Fruit fly (Drosophila melanogaster) whole organism, embryonic: ENCODE data around the gene Scgbeta.
A peak's percentile ranks its signal among the peaks of the same experiment; 100 is the strongest.

Experiments
- Bgb ChIP-seq: fragments of 200-800 bp; sonication (Bioruptor generic); IDR thresholded peaks from 2 replicates; pipeline ENCODE4 v1.3.6; 2022; ENCODE audit warnings: missing biosample characterization, missing genetic modification characterization; ENCODE audit not compliant: partially characterized antibody
- Blimp-1 ChIP-seq: fragments of 200-800 bp; sonication (Bioruptor generic); optimal IDR thresholded peaks from 3 replicates; lab custom pipeline; 2018; ENCODE audit warnings: missing biosample characterization, missing genetic modification characterization, mild to moderate bottlenecking, moderate library complexity, missing genetic modification reagents
- C15 ChIP-seq: fragments of 200-800 bp; sonication (Bioruptor generic); IDR thresholded peaks from 3 replicates; pipeline ENCODE4 v1.3.6; 2022; ENCODE audit warnings: missing biosample characterization, missing genetic modification characterization
- CG10366 ChIP-seq: fragments of 200-800 bp; sonication (Bioruptor generic); IDR thresholded peaks from 2 replicates; pipeline ENCODE4 v1.3.6; 2022; ENCODE audit warnings: missing biosample characterization, missing genetic modification characterization
- CG12104 ChIP-seq: fragments of 200-800 bp; sonication (Bioruptor generic); optimal IDR thresholded peaks from 3 replicates; lab custom pipeline; 2016; ENCODE audit warnings: missing biosample characterization, missing genetic modification characterization
- CG13296 ChIP-seq: fragments of 200-800 bp; sonication (Bioruptor generic); optimal IDR thresholded peaks from 3 replicates; lab custom pipeline; 2018; ENCODE audit warnings: missing biosample characterization, mild to moderate bottlenecking, missing genetic modification characterization
- CG13775 ChIP-seq: fragments of 200-800 bp; sonication (Bioruptor generic); optimal IDR thresholded peaks from 3 replicates; lab custom pipeline; 2017; ENCODE audit warnings: missing biosample characterization, mild to moderate bottlenecking, missing genetic modification characterization
- CG15073 ChIP-seq: fragments of 200-800 bp; sonication (Bioruptor generic); optimal IDR thresholded peaks from 2 replicates; lab custom pipeline; 2016; ENCODE audit warnings: missing biosample characterization, missing genetic modification characterization
- CG15269 ChIP-seq: fragments of 200-800 bp; sonication (Bioruptor generic); optimal IDR thresholded peaks from 2 replicates; lab custom pipeline; 2018; ENCODE audit warnings: missing biosample characterization, mild to moderate bottlenecking, missing genetic modification characterization, moderate library complexity
- CG16813 ChIP-seq: fragments of 200-800 bp; sonication (Bioruptor generic); IDR thresholded peaks from 3 replicates; pipeline ENCODE4 v1.3.6; 2022; ENCODE audit warnings: missing biosample characterization, missing genetic modification characterization; ENCODE audit not compliant: partially characterized antibody
- CG17361 ChIP-seq: fragments of 200-800 bp; sonication (Bioruptor generic); IDR thresholded peaks from 3 replicates; pipeline ENCODE4 v1.3.6; 2022; ENCODE audit warnings: missing biosample characterization, missing genetic modification characterization
- CG18476 ChIP-seq: fragments of 200-800 bp; sonication (Bioruptor generic); optimal IDR thresholded peaks from 2 replicates; lab custom pipeline; 2016; ENCODE audit warnings: missing biosample characterization, mild to moderate bottlenecking, missing genetic modification characterization
- CG18764 ChIP-seq: fragments of 200-800 bp; sonication (Bioruptor generic); optimal IDR thresholded peaks from 3 replicates; lab custom pipeline; 2016; ENCODE audit warnings: missing biosample characterization, missing genetic modification characterization
- CG2120 ChIP-seq: fragments of 200-800 bp; sonication (Bioruptor generic); optimal IDR thresholded peaks from 3 replicates; lab custom pipeline; 2016; ENCODE audit warnings: missing biosample characterization, missing genetic modification characterization
- CG3163 ChIP-seq: fragments of 200-800 bp; sonication (Bioruptor generic); optimal IDR thresholded peaks from 3 replicates; lab custom pipeline; 2016; ENCODE audit warnings: missing biosample characterization, missing genetic modification characterization
- CG3838 ChIP-seq: fragments of 200-800 bp; sonication (Bioruptor generic); optimal IDR thresholded peaks from 3 replicates; lab custom pipeline; 2016; ENCODE audit warnings: missing biosample characterization, missing genetic modification characterization
- CG42726 ChIP-seq: fragments of 200-800 bp; sonication (Bioruptor generic); IDR thresholded peaks from 2 replicates; pipeline ENCODE4 v1.3.6; 2022; ENCODE audit warnings: missing biosample characterization, missing genetic modification characterization; ENCODE audit not compliant: partially characterized antibody
- CG4854 ChIP-seq: fragments of 200-800 bp; sonication (Bioruptor generic); optimal IDR thresholded peaks from 2 replicates; lab custom pipeline; 2016; ENCODE audit warnings: missing biosample characterization, missing genetic modification characterization, inconsistent platforms
- CG7745 ChIP-seq: fragments of 200-800 bp; sonication (Bioruptor generic); optimal IDR thresholded peaks from 2 replicates; lab custom pipeline; 2018; ENCODE audit warnings: missing biosample characterization, mild to moderate bottlenecking, missing genetic modification characterization, moderate library complexity
- CG9797 ChIP-seq: fragments of 200-800 bp; sonication (Bioruptor generic); optimal IDR thresholded peaks from 3 replicates; lab custom pipeline; 2018; ENCODE audit warnings: missing biosample characterization, mild to moderate bottlenecking, missing genetic modification characterization
- CkIIα-i1 ChIP-seq: fragments of 200-800 bp; sonication (Bioruptor generic); IDR thresholded peaks from 2 replicates; pipeline ENCODE4 v1.3.6; 2022; ENCODE audit warnings: missing biosample characterization, missing genetic modification characterization
- Dll ChIP-seq: fragments of 200-800 bp; sonication (Bioruptor generic); IDR thresholded peaks from 4 replicates; pipeline ENCODE4 v1.3.6; 2022; ENCODE audit warnings: missing biosample characterization, missing genetic modification characterization; ENCODE audit not compliant: partially characterized antibody
- Dref ChIP-seq: fragments of 200-800 bp; sonication (Bioruptor generic); IDR thresholded peaks from 2 replicates; pipeline ENCODE4 v1.3.6; 2022; ENCODE audit warnings: missing biosample characterization, missing genetic modification characterization
- Eip74EF ChIP-seq, 2 experiments: fragments of 200-800 bp in 1 of 2; fragments of >200 bp in 1 of 2; sonication (Bioruptor generic) in 1 of 2; optimal IDR thresholded peaks; 2 replicates each; lab custom pipeline; 2017 to 2019; ENCODE audit warnings: missing biosample characterization in 2 of 2, missing genetic modification characterization in 2 of 2, mild to moderate bottlenecking in 1 of 2, moderate library complexity in 1 of 2
- Elba2 ChIP-seq: fragments of 200-800 bp; sonication (Bioruptor generic); optimal IDR thresholded peaks from 3 replicates; lab custom pipeline; 2016; ENCODE audit warnings: missing biosample characterization, missing genetic modification characterization
- HHEX ChIP-seq: fragments of 200-800 bp; sonication (Bioruptor generic); optimal IDR thresholded peaks from 3 replicates; lab custom pipeline; 2017; ENCODE audit warnings: missing biosample characterization, mild to moderate bottlenecking, missing genetic modification characterization, missing genetic modification reagents
- Hr3 ChIP-seq: fragments of 200-800 bp; sonication (Bioruptor generic); optimal IDR thresholded peaks from 3 replicates; lab custom pipeline; 2016; ENCODE audit warnings: missing biosample characterization, missing genetic modification characterization
- Hr51 ChIP-seq, 2 experiments: fragments of 200-800 bp; sonication (Bioruptor generic); optimal IDR thresholded peaks; 2 replicates in 1 of 2; 3 replicates in 1 of 2; lab custom pipeline; 2016 to 2018; ENCODE audit warnings: missing biosample characterization in 2 of 2, missing genetic modification characterization in 2 of 2, mild to moderate bottlenecking in 1 of 2, moderate library complexity in 1 of 2
- MBD-R2 ChIP-seq: fragments of 200-800 bp; sonication (Bioruptor generic); IDR thresholded peaks from 2 replicates; pipeline ENCODE4 v1.3.6; 2022; ENCODE audit warnings: missing biosample characterization, missing genetic modification characterization
- Med ChIP-seq: fragments of 200-800 bp; sonication (Bioruptor generic); peaks from one replicate; lab custom pipeline; 2016; ENCODE audit warnings: missing biosample characterization, missing genetic modification characterization, mild to moderate bottlenecking, inconsistent platforms, moderate library complexity
- Myb ChIP-seq: fragments of 200-800 bp; sonication (Bioruptor generic); optimal IDR thresholded peaks from 2 replicates; lab custom pipeline; 2016; ENCODE audit warnings: missing biosample characterization, missing genetic modification characterization
- Scr ChIP-seq: fragments of 200-800 bp; sonication (Bioruptor generic); IDR thresholded peaks from 2 replicates; pipeline ENCODE4 v1.3.6; 2022; ENCODE audit warnings: missing biosample characterization, missing genetic modification characterization; ENCODE audit not compliant: partially characterized antibody
- Sox100B ChIP-seq: fragments of 200-800 bp; sonication (Bioruptor generic); optimal IDR thresholded peaks from 3 replicates; lab custom pipeline; 2018; ENCODE audit warnings: missing biosample characterization, mild to moderate bottlenecking, missing genetic modification characterization
- Taf1 ChIP-seq: fragments of 200-800 bp; sonication (Bioruptor generic); IDR thresholded peaks from 2 replicates; pipeline ENCODE4 v1.3.6; 2022; ENCODE audit warnings: missing biosample characterization, missing genetic modification characterization
- YL-1 ChIP-seq: fragments of 200-800 bp; sonication (Bioruptor generic); optimal IDR thresholded peaks from 3 replicates; lab custom pipeline; 2017; ENCODE audit warnings: missing biosample characterization, mild to moderate bottlenecking, missing genetic modification characterization
- btn ChIP-seq: fragments of 200-800 bp; sonication (Bioruptor generic); optimal IDR thresholded peaks from 2 replicates; lab custom pipeline; 2016; ENCODE audit warnings: missing biosample characterization, missing genetic modification characterization
- crol ChIP-seq: fragments of 200-800 bp; sonication (Bioruptor generic); IDR thresholded peaks from 2 replicates; pipeline ENCODE4 v1.3.6; 2022; ENCODE audit warnings: missing biosample characterization, missing genetic modification characterization
- dati ChIP-seq: fragments of 200-800 bp; sonication (Bioruptor generic); IDR thresholded peaks from 2 replicates; pipeline ENCODE4 v1.3.6; 2022; ENCODE audit warnings: missing biosample characterization, missing genetic modification characterization
- dpn ChIP-seq, 2 experiments: fragments of 200-800 bp; sonication (Bioruptor generic); optimal IDR thresholded peaks; 3 replicates each; lab custom pipeline; 2016; ENCODE audit warnings: missing biosample characterization in 2 of 2, missing genetic modification characterization in 2 of 2
- fd102C ChIP-seq: fragments of 200-800 bp; sonication (Bioruptor generic); optimal IDR thresholded peaks from 2 replicates; lab custom pipeline; 2018; ENCODE audit warnings: missing biosample characterization, mild to moderate bottlenecking, missing genetic modification characterization, moderate library complexity
- hb ChIP-seq: fragments of 200-800 bp; sonication (Bioruptor generic); IDR thresholded peaks from 3 replicates; pipeline ENCODE4 v1.3.6; 2022; ENCODE audit warnings: missing biosample characterization, missing genetic modification characterization; ENCODE audit not compliant: partially characterized antibody
- odd ChIP-seq: fragments of 200-800 bp; sonication (Bioruptor generic); optimal IDR thresholded peaks from 2 replicates; lab custom pipeline; 2017; ENCODE audit warnings: missing biosample characterization, mild to moderate bottlenecking, missing genetic modification characterization
- org-1 ChIP-seq: fragments of 200-800 bp; sonication (Bioruptor generic); optimal IDR thresholded peaks from 2 replicates; lab custom pipeline; 2017; ENCODE audit warnings: missing biosample characterization, missing genetic modification characterization
- p53 ChIP-seq: fragments of 200-800 bp; sonication (Bioruptor generic); optimal IDR thresholded peaks from 2 replicates; lab custom pipeline; 2016; ENCODE audit warnings: missing biosample characterization, missing genetic modification characterization
- pfk ChIP-seq: fragments of 200-800 bp; sonication (Bioruptor generic); optimal IDR thresholded peaks from 2 replicates; lab custom pipeline; 2018; ENCODE audit warnings: missing biosample characterization, mild to moderate bottlenecking, missing genetic modification characterization, moderate library complexity
- pho ChIP-seq: fragments of 200-800 bp; sonication (Bioruptor generic); optimal IDR thresholded peaks from 2 replicates; lab custom pipeline; 2016; ENCODE audit warnings: missing biosample characterization, missing genetic modification characterization
- prd ChIP-seq, 3 experiments: fragments of >200 bp in 2 of 3; fragments of 200-800 bp in 1 of 3; sonication (Bioruptor generic) in 1 of 3; optimal IDR thresholded peaks in 2 of 3; IDR thresholded peaks in 1 of 3; 2 replicates in 2 of 3; 3 replicates in 1 of 3; pipeline versions ENCODE4 v1.3.6 to Lab custom; 2017 to 2022; ENCODE audit warnings: missing biosample characterization in 1 of 3, missing genetic modification characterization in 1 of 3
- pzg ChIP-seq: fragments of 200-800 bp; sonication (Bioruptor generic); optimal IDR thresholded peaks from 3 replicates; lab custom pipeline; 2018; ENCODE audit warnings: missing biosample characterization, mild to moderate bottlenecking, missing genetic modification characterization, moderate library complexity
- tx ChIP-seq: fragments of 200-800 bp; sonication (Bioruptor generic); optimal IDR thresholded peaks from 2 replicates; lab custom pipeline; 2016; ENCODE audit warnings: missing biosample characterization, missing genetic modification characterization
- vfl ChIP-seq: fragments of 200-800 bp; sonication (Bioruptor generic); optimal IDR thresholded peaks from 2 replicates; lab custom pipeline; 2016; ENCODE audit warnings: missing biosample characterization, missing genetic modification characterization

Scgbeta gene

dm6 chr3R:12433764-12434163 is 11.5 kb upstream of the Scgbeta start, which contains the start of the genes Aos1 and Srlp (continued):
- peak; percentile 57 for TF ChIP-seq pzg (GFP tag; lab: Kevin White, UChicago)
- TF ChIP-seq Scr (GFP tag; lab: Robert Waterston, UW): peak; percentile 50; the same call in 1 of the 2 replicates
- no peak for TF ChIP-seq CkIIα-i1 (GFP tag; lab: Robert Waterston, UW)
- TF ChIP-seq Eip74EF (GFP tag; optimal IDR thresholded peaks at IDR 0.05; lab: Kevin White, UChicago): no peak
- peak; percentile 56 for TF ChIP-seq CG13775 (GFP tag; lab: Kevin White, UChicago)
- TF ChIP-seq Blimp-1 (GFP tag; lab: Kevin White, UChicago): no peak
- TF ChIP-seq Med (GFP tag; lab: Kevin White, UChicago): peak; percentile 52
- no peak for TF ChIP-seq CG7745 (tag; lab: Kevin White, UChicago)
- no peak for TF ChIP-seq hb (GFP tag; lab: Robert Waterston, UW)
- TF ChIP-seq Hr3 (GFP tag; lab: Kevin White, UChicago): peak; percentile 66
- TF ChIP-seq Hr51 (GFP tag; optimal IDR thresholded peaks at IDR 0.05; lab: Kevin White, UChicago): no peak
- TF ChIP-seq CG13296: peak; percentile 54
- TF ChIP-seq CG15073: no peak
- no peak for TF ChIP-seq Dref (GFP tag; lab: Robert Waterston, UW)
- peak; percentile 63 for TF ChIP-seq YL-1 (GFP tag; lab: Kevin White, UChicago)
- TF ChIP-seq CG42726 (GFP tag; lab: Robert Waterston, UW): no peak
- peak; percentile 42 for TF ChIP-seq CG2120 (GFP tag; lab: Kevin White, UChicago)
- no peak for TF ChIP-seq Bgb
- TF ChIP-seq CG18476 (GFP tag; lab: Kevin White, UChicago): no peak
- no peak for TF ChIP-seq CG4854 (GFP tag; lab: Kevin White, UChicago)
- TF ChIP-seq CG9797 (GFP tag; lab: Kevin White, UChicago): peak; percentile 63
- no peak for TF ChIP-seq pho (GFP tag; lab: Kevin White, UChicago)
- 0 out of 4 replicates have a peak, but pooled peaks have one; percentile 51 for TF ChIP-seq Dll
- no peak for TF ChIP-seq prd (optimal IDR thresholded peaks at IDR 0.05; lab: Kevin White, UChicago)
- TF ChIP-seq prd (GFP tag; IDR thresholded peaks at IDR 0.05; lab: Robert Waterston, UW): peak; percentile 55; the same call in 2 of the 3 replicates
- no peak for TF ChIP-seq Myb
- no peak for TF ChIP-seq vfl
- TF ChIP-seq Sox100B (GFP tag; lab: Kevin White, UChicago): no peak
- peak; percentile 69 for TF ChIP-seq MBD-R2 (GFP tag; lab: Robert Waterston, UW)
- TF ChIP-seq pfk (GFP tag; lab: Kevin White, UChicago): no peak
- peak in 1 of 2 experiments; percentile 45 for TF ChIP-seq dpn (GFP tag; optimal IDR thresholded peaks at IDR 0.05; lab: Kevin White, UChicago)
- peak; percentile 37 for TF ChIP-seq Elba2 (GFP tag; lab: Kevin White, UChicago)
- no peak for TF ChIP-seq CG10366 (GFP tag; lab: Robert Waterston, UW)
- TF ChIP-seq btn: no peak
- no peak for TF ChIP-seq p53 (GFP tag; lab: Kevin White, UChicago)
- no peak for TF ChIP-seq C15 (GFP tag; lab: Robert Waterston, UW)
- peak; percentile 30 for TF ChIP-seq CG12104 (GFP tag; lab: Kevin White, UChicago)
- peak; percentile 17 for TF ChIP-seq HHEX
- TF ChIP-seq CG3163 (GFP tag; lab: Kevin White, UChicago): no peak
- no peak for TF ChIP-seq fd102C (GFP tag; lab: Kevin White, UChicago)
- no peak for TF ChIP-seq odd (GFP tag; lab: Kevin White, UChicago)
- TF ChIP-seq CG17361 (GFP tag; lab: Robert Waterston, UW): peak; percentile 77
- TF ChIP-seq crol (GFP tag; lab: Robert Waterston, UW): no peak
- TF ChIP-seq dati (GFP tag; lab: Robert Waterston, UW): no peak
- TF ChIP-seq CG15269 (tag; lab: Kevin White, UChicago): no peak
- TF ChIP-seq CG18764 (GFP tag; lab: Kevin White, UChicago): peak; percentile 20
- TF ChIP-seq tx (GFP tag; lab: Kevin White, UChicago): no peak
- TF ChIP-seq Taf1 (GFP tag; lab: Robert Waterston, UW): no peak
- TF ChIP-seq org-1 (GFP tag; lab: Kevin White, UChicago): no peak
- TF ChIP-seq CG3838 (GFP tag; lab: Kevin White, UChicago): no peak
- no peak for TF ChIP-seq CG16813
